Fruit fly (Drosophila melanogaster) Kc167 (cell line): ENCODE data around the gene Spase22-23.

Source experiments
- Myc ChIP-seq: fragments of >200 bp; optimal IDR thresholded peaks from 2 replicates; lab custom pipeline; 2017; ENCODE audit warnings: missing external identifiers
- insv ChIP-seq: fragments of >200 bp; optimal IDR thresholded peaks from 3 replicates; lab custom pipeline; 2018; ENCODE audit warnings: missing external identifiers
- psq ChIP-seq: fragments of >200 bp; optimal IDR thresholded peaks from 2 replicates; lab custom pipeline; 2017; ENCODE audit warnings: missing external identifiers
- ttk ChIP-seq: sonication (Bioruptor generic); optimal IDR thresholded peaks from 2 replicates; lab custom pipeline; 2017; ENCODE audit warnings: missing external identifiers

DNA sequence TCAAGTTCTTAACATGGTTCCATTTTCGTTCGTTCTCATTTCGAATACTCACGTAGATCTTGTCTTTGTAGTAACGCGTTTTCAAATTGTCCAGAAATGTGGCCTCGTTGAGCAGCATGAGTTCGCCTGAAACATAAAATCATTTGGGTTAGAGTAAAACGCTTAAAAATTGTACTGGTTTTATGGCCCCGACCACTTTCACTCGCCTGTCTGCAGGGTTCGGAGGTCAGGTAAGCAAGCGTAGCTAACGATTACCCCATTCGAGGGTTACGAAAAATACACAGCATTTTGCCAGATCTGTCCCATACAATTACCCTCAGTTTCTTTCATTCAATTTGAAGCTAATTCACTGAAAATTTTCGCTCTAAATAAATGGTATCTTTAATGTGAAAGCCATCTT, 28.5 kb upstream of the Spase22-23 start:
- TF ChIP-seq psq (no peak), insv (lab: Kevin White, UChicago) (no peak), ttk (lab: Kevin White, UChicago) (no peak), Myc (lab: Kevin White, UChicago) (no peak)
